Fruit fly (Drosophila melanogaster): Measurements from ENCODE around the gene Prps.
A peak's percentile ranks its signal among the peaks of the same experiment; 100 is the strongest.

Prps gene

DNA sequence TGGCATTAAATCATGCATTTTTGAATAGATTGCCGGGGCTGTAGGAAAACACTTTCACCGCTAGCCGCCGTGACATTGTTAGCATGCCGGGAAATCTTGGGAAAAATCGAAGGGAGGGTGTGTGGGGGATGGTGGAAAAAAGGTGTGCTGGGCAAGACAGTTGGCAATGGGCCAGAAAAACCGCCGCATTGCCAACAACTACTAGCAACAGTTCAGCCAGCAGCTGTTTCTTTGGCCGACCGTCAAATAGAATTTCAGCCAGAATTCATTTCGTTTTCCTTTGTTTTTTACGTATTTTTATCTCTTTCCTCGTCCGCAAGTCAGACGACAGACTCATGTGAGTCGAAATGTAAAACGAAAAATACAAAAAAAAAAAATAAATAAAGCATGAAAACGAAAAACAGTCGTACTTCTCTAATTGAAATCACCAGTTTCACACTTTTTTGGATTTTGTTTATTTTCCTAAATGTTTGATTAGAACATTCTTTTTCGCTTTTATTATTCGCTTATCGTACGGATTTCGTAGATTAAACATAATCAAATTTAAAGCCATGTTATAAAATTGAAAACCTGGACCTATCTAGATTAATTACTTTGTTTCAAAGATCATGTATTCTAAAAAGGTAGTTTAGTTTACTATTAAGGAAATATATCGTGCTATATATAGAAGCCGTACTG is 5.6 kb downstream of the Prps start (continued):
- TF ChIP-seq bigmax (GFP tag; optimal IDR thresholded peaks at IDR 0.05) (no peak), CG8359 (GFP tag; optimal IDR thresholded peaks at IDR 0.05; ENCODE audit: borderline replicate concordance) (no peak), NfI (GFP tag; optimal IDR thresholded peaks at IDR 0.05) (no peak), CG3407 (GFP tag; optimal IDR thresholded peaks at IDR 0.05) (no peak), Optix (GFP tag; IDR thresholded peaks at IDR 0.05) (no peak), gsb (GFP tag; IDR thresholded peaks at IDR 0.05) (no peak), shn (GFP tag; optimal IDR thresholded peaks at IDR 0.05) (no peak), gro (GFP tag; optimal IDR thresholded peaks at IDR 0.05) (no peak), HLH4C (GFP tag; IDR thresholded peaks at IDR 0.05; ENCODE audit: partially characterized antibody) (no peak), Sin3A (optimal IDR thresholded peaks at IDR 0.05) (no peak), CG1832 (GFP tag; optimal IDR thresholded peaks at IDR 0.05) (no peak), gcm (GFP tag; optimal IDR thresholded peaks at IDR 0.05) (no peak), insv (GFP tag; optimal IDR thresholded peaks at IDR 0.05) (no peak), CG18599 (GFP tag; optimal IDR thresholded peaks at IDR 0.05) (peak; percentile 73), Oli (tag; optimal IDR thresholded peaks at IDR 0.05) (peak; percentile 43), CG2678 (tag; optimal IDR thresholded peaks at IDR 0.05) (peak; percentile 81), CG4282 (GFP tag; optimal IDR thresholded peaks at IDR 0.05) (no peak), CG15011 (GFP tag; optimal IDR thresholded peaks at IDR 0.05) (no peak), CG12769 (tag; optimal IDR thresholded peaks at IDR 0.05) (peak; percentile 87), dmrt99B (tag; optimal IDR thresholded peaks at IDR 0.05) (no peak), Hey (tag; optimal IDR thresholded peaks at IDR 0.05) (no peak), CG30431 (GFP tag; optimal IDR thresholded peaks at IDR 0.05) (no peak), CG4360 (GFP tag; IDR thresholded peaks at IDR 0.05) (no peak), CG1792 (GFP tag; optimal IDR thresholded peaks at IDR 0.05) (no peak), hth (optimal IDR thresholded peaks at IDR 0.05) (no peak), Fer1 (GFP tag; optimal IDR thresholded peaks at IDR 0.05) (peak; percentile 69), ranshi (GFP tag; IDR thresholded peaks at IDR 0.05) (no peak), Jarid2 (GFP tag; optimal IDR thresholded peaks at IDR 0.05) (no peak), sug (tag; optimal IDR thresholded peaks at IDR 0.05) (no peak), zf30C (GFP tag; optimal IDR thresholded peaks at IDR 0.05) (no peak), CG15696 (tag; optimal IDR thresholded peaks at IDR 0.05) (no peak), CG10462 (GFP tag; optimal IDR thresholded peaks at IDR 0.05) (no peak), CG2875 (GFP tag; optimal IDR thresholded peaks at IDR 0.05) (no peak), Opbp (GFP tag; IDR thresholded peaks at IDR 0.05; ENCODE audit: partially characterized antibody) (no peak), CG42726 (GFP tag; IDR thresholded peaks at IDR 0.05; ENCODE audit: partially characterized antibody) (no peak), CG12071 (GFP tag; optimal IDR thresholded peaks at IDR 0.05) (no peak), Awh (GFP tag; IDR thresholded peaks at IDR 0.05) (no peak), E2f2 (GFP tag; IDR thresholded peaks at IDR 0.05) (no peak), CG11398 (GFP tag; optimal IDR thresholded peaks at IDR 0.05) (no peak), btn (GFP tag; optimal IDR thresholded peaks at IDR 0.05) (no peak), CG34376 (GFP tag; optimal IDR thresholded peaks at IDR 0.05) (no peak), pum (GFP tag; optimal IDR thresholded peaks at IDR 0.05) (no peak), HHEX (GFP tag; optimal IDR thresholded peaks at IDR 0.05) (no peak), esg (GFP tag; conservative IDR thresholded peaks at IDR 0.05) (no peak; the same call in 1 of the 2 replicates), HLH54F (GFP tag; optimal IDR thresholded peaks at IDR 0.05) (no peak), CG5245 (GFP tag; optimal IDR thresholded peaks at IDR 0.05) (no peak), hkb (optimal IDR thresholded peaks at IDR 0.05) (no peak), hkb (GFP tag; IDR thresholded peaks at IDR 0.05) (no peak; the same call in 1 of the 2 replicates), bsh (GFP tag; optimal IDR thresholded peaks at IDR 0.05) (no peak), fru (optimal IDR thresholded peaks at IDR 0.05) (no peak), CG11504 (tag; optimal IDR thresholded peaks at IDR 0.05) (no peak)

All from whole organism, embryonic.